Worm (Caenorhabditis elegans) whole organism, L2 larva: ENCODE data around the gene srw-97.

Experiments used
- F13H6.1 ChIP-seq: sonication (generic microtip); optimal IDR thresholded peaks from 2 replicates; lab custom pipeline; 2016; ENCODE audit warnings: missing genetic modification characterization, missing compliant biosample characterization
- R02D3.7 ChIP-seq: fragments of 150-350 bp; optimal IDR thresholded peaks from 2 replicates; lab custom pipeline; 2014; ENCODE audit warnings: missing biosample characterization, missing genetic modification characterization
- Y55F3AM.14 ChIP-seq: fragments of 200-800 bp; sonication (Bioruptor generic); optimal IDR thresholded peaks from 2 replicates; lab custom pipeline; 2018; ENCODE audit warnings: mild to moderate bottlenecking, missing genetic modification characterization, missing compliant biosample characterization
- ZK546.5 ChIP-seq: sonication (generic microtip); optimal IDR thresholded peaks from 2 replicates; lab custom pipeline; 2017; ENCODE audit warnings: missing biosample characterization, missing genetic modification characterization
- alr-1 ChIP-seq: fragments of 150-350 bp; optimal IDR thresholded peaks from 2 replicates; lab custom pipeline; 2014; ENCODE audit warnings: missing biosample characterization, missing genetic modification characterization
- aly-2 ChIP-seq: fragments of 150-350 bp; optimal IDR thresholded peaks from 2 replicates; lab custom pipeline; 2014; ENCODE audit warnings: missing biosample characterization, missing genetic modification characterization
- ama-1 ChIP-seq: fragments of 150-350 bp; optimal IDR thresholded peaks from 2 replicates; lab custom pipeline; 2018; ENCODE audit warnings: inconsistent platforms
- blmp-1 ChIP-seq: sonication (generic microtip); optimal IDR thresholded peaks from 2 replicates; lab custom pipeline; 2017; ENCODE audit warnings: missing genetic modification characterization, mild to moderate bottlenecking, missing compliant biosample characterization, antibody characterized with exemption, moderate library complexity; ENCODE audit not compliant: insufficient read depth
- ceh-16 ChIP-seq: fragments of 150-350 bp; optimal IDR thresholded peaks from 2 replicates; lab custom pipeline; 2014; ENCODE audit warnings: missing biosample characterization, missing genetic modification characterization
- ceh-82 ChIP-seq: fragments of 150-350 bp; optimal IDR thresholded peaks from 2 replicates; lab custom pipeline; 2014; ENCODE audit warnings: missing biosample characterization, missing genetic modification characterization
- crh-2 ChIP-seq: sonication (generic microtip); optimal IDR thresholded peaks from 2 replicates; lab custom pipeline; 2017; ENCODE audit warnings: missing biosample characterization, missing genetic modification characterization
- egl-27 ChIP-seq: sonication (generic microtip); optimal IDR thresholded peaks from 3 replicates; lab custom pipeline; 2017; ENCODE audit warnings: missing biosample characterization, missing genetic modification reagents, missing genetic modification characterization
- fos-1 ChIP-seq: fragments of 150-350 bp; optimal IDR thresholded peaks from 2 replicates; lab custom pipeline; 2014; ENCODE audit warnings: missing biosample characterization, missing genetic modification characterization
- gmeb-1 ChIP-seq: fragments of 150-350 bp; optimal IDR thresholded peaks from 2 replicates; lab custom pipeline; 2014; ENCODE audit warnings: missing biosample characterization, missing genetic modification characterization
- lin-13 ChIP-seq: fragments of 150-350 bp; optimal IDR thresholded peaks from 2 replicates; lab custom pipeline; 2014; ENCODE audit warnings: missing biosample characterization, missing genetic modification reagents, missing genetic modification characterization
- lsy-2 ChIP-seq, 2 experiments: fragments of 150-350 bp in 1 of 2; sonication (generic microtip) in 1 of 2; optimal IDR thresholded peaks; 2 replicates each; lab custom pipeline; 2014 to 2017; ENCODE audit warnings: missing biosample characterization in 2 of 2, missing genetic modification characterization in 2 of 2
- mab-5 ChIP-seq: fragments of 150-350 bp; optimal IDR thresholded peaks from 2 replicates; lab custom pipeline; 2014; ENCODE audit warnings: missing biosample characterization, missing genetic modification characterization
- mbf-1 ChIP-seq: sonication (generic microtip); optimal IDR thresholded peaks from 2 replicates; lab custom pipeline; 2017; ENCODE audit warnings: missing biosample characterization, missing genetic modification characterization
- mdl-1 ChIP-seq, 2 experiments: fragments of 150-350 bp in 1 of 2; sonication (generic microtip) in 1 of 2; optimal IDR thresholded peaks; 2 replicates each; lab custom pipeline; 2017; ENCODE audit warnings: missing biosample characterization in 2 of 2, missing genetic modification characterization in 2 of 2
- nhr-10 ChIP-seq: sonication (generic microtip); optimal IDR thresholded peaks from 2 replicates; lab custom pipeline; 2017; ENCODE audit warnings: missing biosample characterization, missing genetic modification characterization
- nhr-11 ChIP-seq: fragments of 150-350 bp; optimal IDR thresholded peaks from 2 replicates; lab custom pipeline; 2014; ENCODE audit warnings: missing biosample characterization, missing genetic modification characterization
- nhr-12 ChIP-seq: fragments of 150-350 bp; optimal IDR thresholded peaks from 2 replicates; lab custom pipeline; 2014; ENCODE audit warnings: missing biosample characterization, missing genetic modification characterization
- nhr-21 ChIP-seq: fragments of 150-350 bp; optimal IDR thresholded peaks from 2 replicates; lab custom pipeline; 2014; ENCODE audit warnings: missing biosample characterization, missing genetic modification characterization
- nhr-237 ChIP-seq: fragments of 150-350 bp; optimal IDR thresholded peaks from 2 replicates; lab custom pipeline; 2014; ENCODE audit warnings: missing biosample characterization, missing genetic modification characterization
- nhr-25 ChIP-seq: fragments of 150-350 bp; sonication (generic microtip); optimal IDR thresholded peaks from 3 replicates; lab custom pipeline; 2014; ENCODE audit warnings: missing biosample characterization, missing genetic modification characterization
- nhr-6 ChIP-seq: fragments of 150-350 bp; optimal IDR thresholded peaks from 2 replicates; lab custom pipeline; 2014; ENCODE audit warnings: missing biosample characterization, missing genetic modification characterization
- nhr-77 ChIP-seq: fragments of 150-350 bp; optimal IDR thresholded peaks from 2 replicates; lab custom pipeline; 2014; ENCODE audit warnings: missing biosample characterization, missing genetic modification characterization
- skn-1 ChIP-seq: sonication (generic microtip); optimal IDR thresholded peaks from 2 replicates; lab custom pipeline; 2017; ENCODE audit warnings: missing biosample characterization, missing genetic modification characterization
- sma-9 ChIP-seq, 2 experiments: fragments of 150-350 bp in 1 of 2; sonication (generic microtip) in 1 of 2; optimal IDR thresholded peaks; 2 replicates each; lab custom pipeline; 2014 to 2016; ENCODE audit warnings: missing genetic modification characterization in 2 of 2, mild to moderate bottlenecking in 1 of 2, missing biosample characterization in 1 of 2, missing compliant biosample characterization in 1 of 2, missing genetic modification reagents in 1 of 2, moderate library complexity in 1 of 2
- unc-55 ChIP-seq: fragments of 150-350 bp; sonication (generic microtip); optimal IDR thresholded peaks from 3 replicates; lab custom pipeline; 2014; ENCODE audit warnings: missing biosample characterization, missing genetic modification reagents, missing genetic modification characterization
- unc-62 ChIP-seq: fragments of 150-350 bp; optimal IDR thresholded peaks from 2 replicates; lab custom pipeline; 2014; ENCODE audit warnings: missing biosample characterization, missing genetic modification reagents, missing genetic modification characterization
- ztf-1 ChIP-seq: fragments of 200-800 bp; sonication (Bioruptor generic); conservative IDR thresholded peaks from 2 replicates; pipeline ENCODE4 v1.3.6; 2022; ENCODE audit warnings: missing genetic modification characterization, missing compliant biosample characterization
- ztf-11 ChIP-seq: sonication (generic microtip); optimal IDR thresholded peaks from 2 replicates; lab custom pipeline; 2017; ENCODE audit warnings: missing biosample characterization, missing genetic modification characterization
- ztf-4 ChIP-seq: fragments of 150-350 bp; optimal IDR thresholded peaks from 2 replicates; lab custom pipeline; 2014; ENCODE audit warnings: missing biosample characterization, missing genetic modification characterization

The srw-97 gene

ce11 chrII:1668913-1669312 is at the start of gene srw-97:
Gene srw-97 (minus strand): TSS chrII:1669013.
- TF ChIP-seq alr-1 (tag; lab: Kevin White, UChicago): no peak
- no peak for TF ChIP-seq egl-27 (tag; lab: Kevin White, UChicago)
- TF ChIP-seq lsy-2 (tag; optimal IDR thresholded peaks at IDR 0.05; lab: Kevin White, UChicago): no peak
- TF ChIP-seq nhr-12 (tag; lab: Kevin White, UChicago): no peak
- TF ChIP-seq gmeb-1 (tag; lab: Kevin White, UChicago): no peak
- no peak for TF ChIP-seq mab-5
- TF ChIP-seq nhr-25 (tag; lab: Kevin White, UChicago): no peak
- no peak for TF ChIP-seq fos-1 (tag; lab: Kevin White, UChicago)
- TF ChIP-seq blmp-1 (tag; lab: Kevin White, UChicago): no peak
- TF ChIP-seq ceh-82 (tag; lab: Kevin White, UChicago): no peak
- TF ChIP-seq ZK546.5: no peak
- TF ChIP-seq lin-13 (GFP tag; lab: Kevin White, UChicago): no peak
- TF ChIP-seq nhr-10 (tag; lab: Kevin White, UChicago): no peak
- TF ChIP-seq nhr-77 (tag; lab: Kevin White, UChicago): no peak
- TF ChIP-seq ztf-11 (tag; lab: Kevin White, UChicago): no peak
- no peak for TF ChIP-seq nhr-237
- no peak for TF ChIP-seq R02D3.7
- no peak for TF ChIP-seq mbf-1 (tag; lab: Kevin White, UChicago)
- TF ChIP-seq ztf-1 (GFP tag; lab: Robert Waterston, UW): no peak
- TF ChIP-seq skn-1 (tag; lab: Kevin White, UChicago): no peak

ce11 chrII:1714772-1715353 is 46.0 kb upstream of the srw-97 start, which contains the start of gene btb-6:
Gene btb-6 (plus strand): TSS chrII:1715303.
- TF ChIP-seq lsy-2 (tag; optimal IDR thresholded peaks at IDR 0.05; lab: Kevin White, UChicago): no peak
- no peak for TF ChIP-seq ztf-1 (GFP tag; lab: Robert Waterston, UW)
- no peak for TF ChIP-seq egl-27 (tag; lab: Kevin White, UChicago)
- no peak for TF ChIP-seq mab-5
- no peak for TF ChIP-seq alr-1 (tag; lab: Kevin White, UChicago)
- no peak for TF ChIP-seq ztf-4 (tag; lab: Kevin White, UChicago)
- no peak for TF ChIP-seq nhr-10 (tag; lab: Kevin White, UChicago)
- no peak for TF ChIP-seq ama-1 (lab: Kevin White, UChicago)
- TF ChIP-seq aly-2 (tag; lab: Kevin White, UChicago): no peak
- TF ChIP-seq nhr-11 (tag; lab: Kevin White, UChicago): no peak
- TF ChIP-seq Y55F3AM.14: no peak
- TF ChIP-seq mdl-1 (tag; optimal IDR thresholded peaks at IDR 0.05; lab: Kevin White, UChicago): no peak
- TF ChIP-seq unc-62 (GFP tag; lab: Kevin White, UChicago): no peak
- no peak for TF ChIP-seq unc-55 (GFP tag; lab: Kevin White, UChicago)
- no peak for TF ChIP-seq nhr-21 (tag; lab: Kevin White, UChicago)
- TF ChIP-seq gmeb-1 (tag; lab: Kevin White, UChicago): no peak
- no peak for TF ChIP-seq ZK546.5

ce11 chrII:1712938-1713337 is 44.1 kb upstream of the srw-97 start, which contains the start of gene btb-7:
Gene btb-7 (plus strand): TSS chrII:1713238.
- TF ChIP-seq unc-62 (GFP tag; lab: Kevin White, UChicago) (no peak), aly-2 (tag; lab: Kevin White, UChicago) (no peak)

- TF ChIP-seq egl-27 (tag; lab: Kevin White, UChicago): no peak
- TF ChIP-seq nhr-237: no peak
- TF ChIP-seq nhr-6 (tag; lab: Kevin White, UChicago): no peak
- TF ChIP-seq gmeb-1 (tag; lab: Kevin White, UChicago): no peak
These were observed 41.1 kb upstream of the srw-97 start, which contains the start of gene fbxa-184 for ce11 chrII:1709959-1710358. Gene fbxa-184 (plus strand): TSS chrII:1710259.

- no peak for TF ChIP-seq aly-2 (tag; lab: Kevin White, UChicago)
- no peak for TF ChIP-seq R02D3.7
- TF ChIP-seq ztf-4 (tag; lab: Kevin White, UChicago): no peak
- no peak for TF ChIP-seq mab-5
- TF ChIP-seq nhr-6 (tag; lab: Kevin White, UChicago): no peak
- no peak for TF ChIP-seq gmeb-1 (tag; lab: Kevin White, UChicago)
- TF ChIP-seq sma-9 (GFP tag; optimal IDR thresholded peaks at IDR 0.05; lab: Kevin White, UChicago): no peak
- no peak for TF ChIP-seq sma-9 (tag; optimal IDR thresholded peaks at IDR 0.05; lab: Kevin White, UChicago)
- TF ChIP-seq F13H6.1 (tag; lab: Kevin White, UChicago): no peak
- no peak for TF ChIP-seq crh-2 (tag; lab: Kevin White, UChicago)
- TF ChIP-seq nhr-11 (tag; lab: Kevin White, UChicago): no peak
- TF ChIP-seq egl-27 (tag; lab: Kevin White, UChicago): no peak
- no peak for TF ChIP-seq skn-1 (tag; lab: Kevin White, UChicago)
- no peak for TF ChIP-seq unc-62 (GFP tag; lab: Kevin White, UChicago)
- no peak for TF ChIP-seq ceh-16 (tag; lab: Kevin White, UChicago)
These were observed 37.6 kb upstream of the srw-97 start, which contains the start of gene sdz-18 for ce11 chrII:1706385-1706784. Gene sdz-18 (minus strand): TSS chrII:1706485.
